Worm (Caenorhabditis elegans) whole organism, dauer: ENCODE data around the gene T22C8.3.

Source experiments
- unc-62 ChIP-seq: sonication (generic microtip); optimal IDR thresholded peaks from 2 replicates; lab custom pipeline; 2017; ENCODE audit warnings: missing biosample characterization, missing genetic modification reagents, missing genetic modification characterization

Gene T22C8.3

ce11 chrII:8631766-8632165 lies 10.0 kb upstream of the T22C8.3 start:
- no peak for TF ChIP-seq unc-62 (GFP tag; lab: Kevin White, UChicago)

- no peak for TF ChIP-seq unc-62 (GFP tag; lab: Kevin White, UChicago)
Observed at ce11 chrII:8630088-8630487, 8.3 kb upstream of the T22C8.3 start, which contains the start of gene T22C8.6. T22C8.6 (minus strand) TSS chrII:8630281.

DNA sequence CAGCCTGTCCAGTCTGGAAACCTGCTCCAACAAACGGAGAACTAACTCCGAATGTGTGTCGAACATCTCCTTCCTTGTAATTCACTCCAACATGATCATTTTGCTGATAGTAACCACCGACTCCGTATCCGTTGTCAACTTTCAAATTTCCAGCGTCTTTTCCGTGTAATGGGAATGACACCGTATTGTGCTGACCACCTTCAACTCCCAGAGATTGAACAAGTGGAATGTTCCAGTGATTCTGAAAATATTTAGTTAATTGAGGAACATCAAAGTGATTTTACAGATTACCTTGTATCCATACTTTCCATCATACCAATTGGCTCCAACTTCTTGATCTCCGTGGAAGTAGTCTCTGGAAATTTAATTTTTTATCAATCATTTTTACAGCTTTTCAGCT lies 6.1 kb upstream of the T22C8.3 start:
- TF ChIP-seq unc-62 (GFP tag; lab: Kevin White, UChicago): no peak

ce11 chrII:8626598-8626997 lies 4.8 kb upstream of the T22C8.3 start:
- TF ChIP-seq unc-62 (GFP tag; lab: Kevin White, UChicago): no peak

DNA sequence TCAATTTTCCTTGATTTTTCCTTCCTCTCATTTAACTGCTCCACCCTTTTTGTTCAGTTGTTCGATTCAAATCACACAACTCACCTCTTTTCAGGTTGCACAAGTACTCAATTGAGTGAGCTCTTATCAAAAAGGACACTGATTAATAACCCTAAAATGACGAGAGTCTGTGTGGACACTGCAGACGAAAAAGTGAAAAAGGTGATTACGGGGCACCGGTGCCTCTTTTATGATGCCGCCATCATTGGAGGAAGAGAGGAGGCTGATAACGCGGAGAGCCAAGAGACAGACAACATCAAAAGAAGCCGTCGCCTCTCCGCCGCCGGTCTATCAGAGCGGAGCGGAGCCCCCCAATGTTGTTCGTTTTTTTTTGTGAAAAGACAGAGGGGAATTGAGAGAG lies 3.4 kb upstream of the T22C8.3 start, which contains the start of gene sptf-2:
sptf-2 (plus strand) TSS at position 297 of the 400 bp plus-strand sequence.
- TF ChIP-seq unc-62 (GFP tag; lab: Kevin White, UChicago): no peak

ce11 chrII:8623396-8623795 lies 1.6 kb upstream of the T22C8.3 start, which contains the start of gene T22C8.4:
T22C8.4 (minus strand) TSS chrII:8623496.
- TF ChIP-seq unc-62 (GFP tag; lab: Kevin White, UChicago): no peak

- no peak for TF ChIP-seq unc-62 (GFP tag; lab: Kevin White, UChicago)
Observed at ce11 chrII:8617516-8617915, 4.3 kb downstream of the T22C8.3 start, which contains the start of gene chhy-1. chhy-1 (minus strand) TSS chrII:8617616.

ce11 chrII:8616155-8616554 lies 5.6 kb downstream of the T22C8.3 start:
- TF ChIP-seq unc-62 (GFP tag; lab: Kevin White, UChicago): no peak

ce11 chrII:8612470-8612869 lies 9.3 kb downstream of the T22C8.3 start, which contains the start of gene T22C8.1:
T22C8.1 (plus strand) TSS chrII:8612770.
- no peak for TF ChIP-seq unc-62 (GFP tag; lab: Kevin White, UChicago)

DNA sequence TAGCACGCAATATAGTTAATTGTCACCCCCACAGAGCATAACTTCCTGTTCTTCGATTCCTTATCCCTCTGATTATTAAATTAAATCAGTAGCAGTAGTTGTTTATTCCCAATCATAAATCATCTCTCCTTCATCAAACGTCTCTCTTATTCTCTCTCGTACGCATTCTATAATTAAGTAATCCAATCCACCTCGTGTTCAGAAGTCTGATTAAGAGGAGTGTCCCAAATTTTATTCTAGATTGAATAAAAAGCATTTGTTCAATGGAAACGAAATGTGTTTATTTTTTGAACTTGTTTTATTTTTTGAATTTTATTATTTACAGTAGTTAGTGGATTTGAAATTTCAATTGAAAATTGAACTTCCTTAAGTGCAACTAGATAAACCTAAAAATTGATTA lies 10.5 kb downstream of the T22C8.3 start:
- no peak for TF ChIP-seq unc-62 (GFP tag; lab: Kevin White, UChicago)

- TF ChIP-seq unc-62 (GFP tag; lab: Kevin White, UChicago): no peak
Observed at ce11 chrII:8610585-8610984, 11.2 kb downstream of the T22C8.3 start.

DNA sequence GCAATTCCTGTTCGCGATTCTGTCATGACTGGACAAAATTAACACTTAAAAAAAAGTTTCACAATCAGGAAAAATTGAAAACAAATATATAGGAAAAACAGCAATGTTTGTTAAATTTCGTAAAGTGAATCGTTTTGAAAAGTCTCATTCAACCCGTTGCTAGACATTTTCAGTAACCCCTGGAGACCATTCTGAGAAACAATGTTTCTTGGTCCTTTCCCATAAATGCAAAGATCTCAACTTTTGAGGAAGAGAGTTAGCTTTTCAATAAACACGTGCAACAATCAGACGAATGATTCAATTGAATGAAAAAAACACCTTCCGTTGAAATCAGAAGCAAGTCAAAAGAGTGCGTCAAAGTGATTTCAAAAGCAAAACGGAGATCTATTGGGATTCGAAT lies 11.7 kb downstream of the T22C8.3 start, which contains the start of gene F28C6.9:
F28C6.9 (minus strand) TSS at position 101 of the 400 bp plus-strand sequence.
- TF ChIP-seq unc-62 (GFP tag; lab: Kevin White, UChicago): no peak

DNA sequence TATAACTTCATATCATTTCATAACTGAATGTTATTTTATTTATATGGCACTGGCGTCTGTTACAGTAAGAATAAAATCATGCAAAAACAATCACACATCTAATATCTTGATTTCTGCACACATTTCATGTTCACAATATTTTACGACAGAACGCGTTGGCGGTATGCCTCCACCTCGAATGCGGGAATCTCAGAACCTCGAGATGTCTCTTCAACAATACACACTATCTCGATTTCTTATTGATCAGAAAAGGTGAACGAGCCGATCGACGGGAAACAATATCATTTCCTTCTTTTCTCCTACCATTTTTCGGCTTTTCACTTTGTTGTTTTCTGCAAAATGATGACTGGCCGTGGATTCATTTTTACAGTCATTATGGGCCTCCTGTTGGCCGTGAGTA lies 14.1 kb downstream of the T22C8.3 start, which contains the start of gene F28C6.10:
F28C6.10 (plus strand) TSS at position 301 of the 400 bp plus-strand sequence.
- no peak for TF ChIP-seq unc-62 (GFP tag; lab: Kevin White, UChicago)

DNA sequence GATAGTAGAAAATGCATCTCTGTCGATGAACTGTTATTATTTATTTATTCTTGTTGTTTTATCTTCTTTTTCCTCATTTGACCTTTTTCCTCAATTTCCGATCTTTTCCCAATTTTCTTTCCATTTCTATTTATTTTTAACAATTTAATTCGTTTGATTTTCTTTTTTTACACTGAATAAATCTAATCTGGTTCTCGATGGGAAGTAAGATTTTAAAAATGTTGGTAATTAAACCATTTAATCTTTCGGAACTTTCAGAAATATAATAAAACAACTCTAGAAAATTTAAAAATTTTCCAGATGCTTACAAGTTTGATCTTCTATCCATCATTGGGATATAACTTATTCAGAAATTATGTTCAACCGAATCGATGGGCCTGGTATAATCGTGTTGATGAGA lies 15.2 kb downstream of the T22C8.3 start, which contains the start of gene F28C6.8:
F28C6.8 (plus strand) TSS at position 301 of the 400 bp plus-strand sequence.
- no peak for TF ChIP-seq unc-62 (GFP tag; lab: Kevin White, UChicago)

DNA sequence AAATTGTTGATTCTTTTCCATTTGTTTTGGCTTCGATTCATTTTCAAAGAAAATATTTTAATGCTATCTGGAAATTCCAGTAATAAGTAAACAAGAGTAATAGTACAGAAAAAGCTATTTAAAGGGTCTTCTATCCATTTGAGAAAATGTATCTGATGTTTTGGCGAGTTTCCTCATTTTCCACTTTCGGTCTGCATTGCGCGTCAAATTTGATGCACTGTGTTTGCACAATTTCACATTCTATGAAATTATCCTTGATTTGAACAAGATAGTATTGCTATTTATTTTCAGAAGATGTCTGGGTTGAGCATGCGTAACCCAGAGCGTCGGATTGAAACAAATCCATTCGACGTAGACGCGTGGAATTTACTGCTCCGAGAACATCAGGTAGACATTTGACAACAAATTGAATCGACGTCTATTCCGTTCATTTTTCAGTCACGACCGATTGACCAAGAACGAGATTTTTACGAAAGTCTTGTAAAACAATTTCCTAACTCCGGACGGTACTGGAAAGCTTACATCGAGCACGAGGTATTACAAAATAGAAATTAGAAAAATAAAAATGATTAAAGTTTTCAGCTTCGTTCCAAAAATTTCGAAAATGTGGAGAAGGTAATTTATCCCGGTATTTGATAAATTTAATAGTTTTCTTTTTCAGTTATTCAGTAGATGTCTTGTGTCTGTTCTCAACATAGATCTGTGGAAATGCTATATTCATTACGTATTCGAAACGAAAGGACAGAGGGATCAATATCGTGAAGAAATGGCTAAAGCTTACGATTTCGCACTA lies 18.0 kb downstream of the T22C8.3 start, which contains the start of gene suf-1:
suf-1 (plus strand) TSS at position 280 of the 793 bp plus-strand sequence.
- no peak for TF ChIP-seq unc-62 (GFP tag; lab: Kevin White, UChicago)

DNA sequence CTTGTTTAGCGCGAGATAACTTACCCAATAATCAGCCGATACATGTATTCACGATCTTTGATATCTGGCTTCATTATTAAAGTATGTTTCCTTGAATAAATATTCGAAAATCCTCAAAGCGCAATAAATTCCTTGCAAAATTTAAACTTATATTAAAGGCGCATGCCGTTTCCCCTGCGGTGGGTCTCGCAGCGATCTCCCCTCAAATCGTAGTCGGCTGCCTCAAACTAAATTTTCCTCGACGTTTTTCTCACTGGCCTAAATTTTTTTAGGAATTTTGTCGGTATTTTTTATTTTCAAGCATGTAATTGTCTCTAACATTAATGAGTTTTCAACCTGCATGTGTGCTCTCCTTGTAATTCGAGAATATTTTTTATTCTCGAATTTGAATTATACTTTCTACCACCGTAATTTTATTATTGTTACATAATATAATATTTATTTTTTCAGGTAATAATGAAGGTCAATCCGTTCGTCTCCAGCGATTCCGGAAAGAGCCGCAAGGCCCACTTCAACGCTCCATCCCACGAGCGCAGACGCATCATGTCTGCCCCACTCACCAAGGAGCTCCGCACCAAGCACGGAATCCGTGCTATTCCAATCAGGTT lies 19.3 kb downstream of the T22C8.3 start, which contains the start of the genes cpf-1 and rpl-26:
cpf-1 (minus strand) TSS at position 104 of the 608 bp plus-strand sequence.
rpl-26 (plus strand) TSS at position 449 of the 608 bp plus-strand sequence.
- no peak for TF ChIP-seq unc-62 (GFP tag; lab: Kevin White, UChicago)
